Fruit fly (Drosophila melanogaster) whole organism, pupa: ENCODE measurements around the gene Cyp313b1.

Source experiments
- CG13204 ChIP-seq: fragments of 200-800 bp; sonication (Bioruptor generic); optimal IDR thresholded peaks from 2 replicates; lab custom pipeline; 2018; ENCODE audit warnings: missing biosample characterization, mild to moderate bottlenecking, missing genetic modification characterization, moderate library complexity
- CG14655 ChIP-seq: fragments of 200-800 bp; sonication (Bioruptor generic); optimal IDR thresholded peaks from 3 replicates; lab custom pipeline; 2017; ENCODE audit warnings: mild to moderate bottlenecking, missing biosample characterization, missing genetic modification reagents, missing genetic modification characterization
- CG15710 ChIP-seq: fragments of 200-800 bp; sonication (Bioruptor generic); optimal IDR thresholded peaks from 2 replicates; lab custom pipeline; 2018; ENCODE audit warnings: missing biosample characterization, mild to moderate bottlenecking, missing genetic modification characterization, moderate library complexity
- CG32121 ChIP-seq: fragments of 200-800 bp; sonication (Bioruptor generic); IDR thresholded peaks from 2 replicates; pipeline ENCODE4 v1.3.6; 2022; ENCODE audit warnings: missing biosample characterization, missing genetic modification characterization
- CG8301 ChIP-seq: fragments of 200-800 bp; sonication (Bioruptor generic); optimal IDR thresholded peaks from 2 replicates; lab custom pipeline; 2018; ENCODE audit warnings: missing biosample characterization, mild to moderate bottlenecking, missing genetic modification characterization
- CG9948 ChIP-seq: fragments of 200-800 bp; sonication (Bioruptor generic); optimal IDR thresholded peaks from 2 replicates; lab custom pipeline; 2018; ENCODE audit warnings: missing biosample characterization, mild to moderate bottlenecking, missing genetic modification characterization, moderate library complexity
- EcR ChIP-seq: fragments of 200-800 bp; sonication (Bioruptor generic); optimal IDR thresholded peaks from 3 replicates; lab custom pipeline; 2019; ENCODE audit warnings: missing biosample characterization, missing genetic modification characterization, mild to moderate bottlenecking, moderate library complexity, missing genetic modification reagents
- Ets98B ChIP-seq: fragments of 200-800 bp; sonication (Bioruptor generic); IDR thresholded peaks from 2 replicates; pipeline ENCODE4 v1.3.6; 2022; ENCODE audit warnings: missing biosample characterization, missing genetic modification characterization
- fd96Ca ChIP-seq: fragments of 200-800 bp; sonication (Bioruptor generic); IDR thresholded peaks from 3 replicates; pipeline ENCODE4 v1.3.6; 2022; ENCODE audit warnings: missing biosample characterization, missing genetic modification characterization
- gl ChIP-seq: fragments of 200-800 bp; sonication (Bioruptor generic); optimal IDR thresholded peaks from 2 replicates; lab custom pipeline; 2018; ENCODE audit warnings: missing biosample characterization, mild to moderate bottlenecking, missing genetic modification characterization
- rn ChIP-seq: fragments of 200-800 bp; sonication (Bioruptor generic); IDR thresholded peaks from 2 replicates; pipeline ENCODE4 v1.3.6; 2022; ENCODE audit warnings: missing biosample characterization, missing genetic modification characterization

DNA sequence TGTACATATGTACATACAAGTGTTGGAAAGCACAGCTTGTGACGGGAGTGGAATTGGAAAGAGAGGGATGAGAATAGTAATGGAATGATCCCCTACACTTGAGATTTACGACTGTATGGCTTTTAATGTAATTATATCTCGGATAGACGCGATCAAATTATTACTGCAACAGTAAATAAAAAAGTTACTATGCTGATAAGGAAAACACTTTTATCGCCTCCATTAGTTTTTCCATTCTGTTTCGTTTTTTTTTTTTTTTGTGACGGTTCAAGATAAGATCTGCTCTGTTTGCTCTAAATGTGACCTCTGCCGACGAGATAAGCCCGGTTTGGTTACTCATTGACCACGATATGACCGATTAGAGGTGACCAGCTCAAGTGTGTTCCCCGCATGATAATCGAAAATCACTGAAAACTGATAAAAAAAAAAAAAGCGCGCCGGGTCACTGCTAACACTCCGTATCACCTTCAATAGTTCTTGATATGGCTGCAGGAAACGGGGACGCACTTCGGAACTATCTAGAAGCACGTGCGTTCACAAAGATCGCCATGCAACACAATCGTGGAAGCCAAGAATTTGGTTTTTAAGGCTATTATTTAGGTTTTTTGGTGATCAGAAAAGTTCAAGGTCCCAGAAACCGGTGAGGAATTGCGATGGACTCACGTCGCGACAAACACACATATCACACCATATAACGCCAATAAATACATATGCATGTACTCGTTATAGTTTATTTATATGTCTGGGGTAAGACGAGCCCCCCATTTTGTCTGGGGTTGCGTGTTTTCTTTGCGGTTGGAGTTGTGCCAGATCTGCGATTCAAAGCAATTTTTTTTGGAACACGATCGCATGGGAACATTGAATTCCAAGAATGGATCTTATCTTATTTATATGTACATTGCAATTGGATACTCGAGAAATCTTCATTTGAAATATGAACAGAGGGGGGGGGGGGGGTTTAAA, 25.4 kb upstream of the Cyp313b1 start, which contains the start of gene p:
- no peak for TF ChIP-seq fd96Ca
- no peak for TF ChIP-seq rn (GFP tag; lab: Robert Waterston, UW)
- TF ChIP-seq EcR (GFP tag; lab: Kevin White, UChicago): no peak
- peak; percentile 56 for TF ChIP-seq Ets98B (GFP tag; lab: Robert Waterston, UW)
- TF ChIP-seq gl (tag; lab: Kevin White, UChicago): peak; percentile 20
- TF ChIP-seq CG32121 (GFP tag; lab: Robert Waterston, UW): no peak
- peak; percentile 53 for TF ChIP-seq CG14655 (GFP tag; lab: Kevin White, UChicago)
- TF ChIP-seq CG8301: peak; percentile 49
- TF ChIP-seq CG9948 (tag; lab: Kevin White, UChicago): peak; percentile 46
- TF ChIP-seq CG15710 (tag; lab: Kevin White, UChicago): peak; percentile 46
- no peak for TF ChIP-seq CG13204 (GFP tag; lab: Kevin White, UChicago)
